Worm (Caenorhabditis elegans): ENCODE measurements around the gene pho-13.

pho-13 gene

ce11 chrII:8769375-8769774 is 37.4 kb downstream of the pho-13 start:
- TF ChIP-seq dao-5 (tag; optimal IDR thresholded peaks at IDR 0.05) (no peak), him-1 (tag; optimal IDR thresholded peaks at IDR 0.05) (no peak), W03F9.2 (tag; optimal IDR thresholded peaks at IDR 0.05) (no peak)

ce11 chrII:8766897-8767296 is 39.9 kb downstream of the pho-13 start, which contains the start of gene pah-1:
TSS of gene pah-1 (minus strand) at chrII:8766997.
- TF ChIP-seq dao-5 (tag; optimal IDR thresholded peaks at IDR 0.05) (no peak), him-1 (tag; optimal IDR thresholded peaks at IDR 0.05) (no peak), W03F9.2 (tag; optimal IDR thresholded peaks at IDR 0.05) (no peak)

- TF ChIP-seq dao-5 (tag; optimal IDR thresholded peaks at IDR 0.05) (no peak), W03F9.2 (tag; optimal IDR thresholded peaks at IDR 0.05) (no peak), him-1 (tag; optimal IDR thresholded peaks at IDR 0.05) (no peak)
These were observed 40.3 kb downstream of the pho-13 start, which contains the start of the genes nsph-1.1 and K08F8.15 for ce11 chrII:8766475-8766874. TSS of gene nsph-1.1 (plus strand) at chrII:8766775. TSS of gene K08F8.15 (plus strand) at chrII:8766809.

ce11 chrII:8765131-8765530 is 41.7 kb downstream of the pho-13 start:
- TF ChIP-seq W03F9.2 (tag; optimal IDR thresholded peaks at IDR 0.05) = no peak
- no peak for TF ChIP-seq dao-5 (tag; optimal IDR thresholded peaks at IDR 0.05)
- no peak for TF ChIP-seq him-1 (tag; optimal IDR thresholded peaks at IDR 0.05)

- TF ChIP-seq him-1 (tag; optimal IDR thresholded peaks at IDR 0.05) (no peak), dao-5 (tag; optimal IDR thresholded peaks at IDR 0.05) (no peak), W03F9.2 (tag; optimal IDR thresholded peaks at IDR 0.05) (no peak)
These were observed 42.5 kb downstream of the pho-13 start for ce11 chrII:8764332-8764731.

ce11 chrII:8763367-8763766 is 43.5 kb downstream of the pho-13 start:
- TF ChIP-seq dao-5 (tag; optimal IDR thresholded peaks at IDR 0.05) (no peak), W03F9.2 (tag; optimal IDR thresholded peaks at IDR 0.05) (no peak), him-1 (tag; optimal IDR thresholded peaks at IDR 0.05) (no peak)

- no peak for TF ChIP-seq him-1 (tag; optimal IDR thresholded peaks at IDR 0.05)
- no peak for TF ChIP-seq W03F9.2 (tag; optimal IDR thresholded peaks at IDR 0.05)
- TF ChIP-seq dao-5 (tag; optimal IDR thresholded peaks at IDR 0.05) = no peak
These were observed 45.1 kb downstream of the pho-13 start for ce11 chrII:8761739-8762138.

ce11 chrII:8759493-8759892 is 47.3 kb downstream of the pho-13 start, which contains the start of gene fut-1:
TSS of gene fut-1 (minus strand) at chrII:8759593.
- TF ChIP-seq dao-5 (tag; optimal IDR thresholded peaks at IDR 0.05) (no peak), W03F9.2 (tag; optimal IDR thresholded peaks at IDR 0.05) (no peak), him-1 (tag; optimal IDR thresholded peaks at IDR 0.05) (no peak)

- TF ChIP-seq W03F9.2 (tag; optimal IDR thresholded peaks at IDR 0.05) (no peak), dao-5 (tag; optimal IDR thresholded peaks at IDR 0.05) (no peak), him-1 (tag; optimal IDR thresholded peaks at IDR 0.05) (no peak)
These were observed 51.6 kb downstream of the pho-13 start, which contains the start of gene K08F8.7 for ce11 chrII:8755270-8755669. TSS of gene K08F8.7 (minus strand) at chrII:8755370.

All from whole organism, L4/young adult.